Worm (Caenorhabditis elegans): ENCODE measurements around the gene csn-6.
A peak's percentile ranks its signal among the peaks of the same experiment; 100 is the strongest.

csn-6 gene

ce11 chrIV:13334287-13334686, 33.7 kb downstream of the csn-6 start:
- TF ChIP-seq sma-9 (GFP tag; optimal IDR thresholded peaks at IDR 0.05): peak; percentile 34
- no peak for TF ChIP-seq sma-9 (tag; optimal IDR thresholded peaks at IDR 0.05)
- no peak for TF ChIP-seq nhr-10 (tag; optimal IDR thresholded peaks at IDR 0.05)
- no peak for TF ChIP-seq nhr-11 (tag; optimal IDR thresholded peaks at IDR 0.05)
- peak; percentile 53 for TF ChIP-seq nhr-129 (tag; optimal IDR thresholded peaks at IDR 0.05)
- TF ChIP-seq lin-11 (tag; optimal IDR thresholded peaks at IDR 0.05): no peak
- peak; percentile 27 for TF ChIP-seq fos-1 (tag; optimal IDR thresholded peaks at IDR 0.05)
- TF ChIP-seq F13H6.1 (tag; optimal IDR thresholded peaks at IDR 0.05): peak; percentile 23
- TF ChIP-seq nhr-25 (tag; optimal IDR thresholded peaks at IDR 0.05): no peak
- TF ChIP-seq lin-39 (tag; optimal IDR thresholded peaks at IDR 0.05): no peak
- TF ChIP-seq Y55F3AM.14 (GFP tag; optimal IDR thresholded peaks at IDR 0.05): no peak

ce11 chrIV:13342555-13342954, 41.9 kb downstream of the csn-6 start, which contains the start of gene W02A2.5:
Gene W02A2.5 (plus strand): TSS chrIV:13342855.
- TF ChIP-seq blmp-1 (tag; optimal IDR thresholded peaks at IDR 0.05; ENCODE audit: insufficient read depth) (no peak), ZK546.5 (tag; optimal IDR thresholded peaks at IDR 0.05) (no peak), snpc-4 (tag; optimal IDR thresholded peaks at IDR 0.05) (no peak), ceh-16 (tag; optimal IDR thresholded peaks at IDR 0.05) (no peak), mbf-1 (tag; optimal IDR thresholded peaks at IDR 0.05) (no peak), unc-39 (tag; optimal IDR thresholded peaks at IDR 0.05) (no peak), lsy-2 (tag; optimal IDR thresholded peaks at IDR 0.05) (no peak), sma-3 (GFP tag; optimal IDR thresholded peaks at IDR 0.05) (no peak), ceh-82 (tag; optimal IDR thresholded peaks at IDR 0.05) (no peak), egl-27 (tag; optimal IDR thresholded peaks at IDR 0.05) (no peak), nhr-237 (tag; optimal IDR thresholded peaks at IDR 0.05) (no peak)

- no peak for TF ChIP-seq blmp-1 (tag; optimal IDR thresholded peaks at IDR 0.05; ENCODE audit: insufficient read depth)
- no peak for TF ChIP-seq lsy-2 (tag; optimal IDR thresholded peaks at IDR 0.05)
- TF ChIP-seq nhr-11 (tag; optimal IDR thresholded peaks at IDR 0.05): no peak
- TF ChIP-seq sma-9 (GFP tag; optimal IDR thresholded peaks at IDR 0.05): peak; percentile 61
- no peak for TF ChIP-seq sma-9 (tag; optimal IDR thresholded peaks at IDR 0.05)
- no peak for TF ChIP-seq nhr-77 (tag; optimal IDR thresholded peaks at IDR 0.05)
- peak; percentile 13 for TF ChIP-seq gmeb-1 (tag; optimal IDR thresholded peaks at IDR 0.05)
- peak; percentile 63 for TF ChIP-seq nhr-129 (tag; optimal IDR thresholded peaks at IDR 0.05)
- peak; percentile 73 for TF ChIP-seq fos-1 (tag; optimal IDR thresholded peaks at IDR 0.05)
- TF ChIP-seq F13H6.1 (tag; optimal IDR thresholded peaks at IDR 0.05): peak; percentile 9
Measured at ce11 chrIV:13346078-13346477, 45.5 kb downstream of the csn-6 start.

- peak; percentile 21 for TF ChIP-seq gmeb-1 (tag; optimal IDR thresholded peaks at IDR 0.05)
- peak; percentile 43 for TF ChIP-seq crh-2 (tag; optimal IDR thresholded peaks at IDR 0.05)
- TF ChIP-seq mab-5 (tag; optimal IDR thresholded peaks at IDR 0.05): no peak
- peak; percentile 30 for TF ChIP-seq nhr-129 (tag; optimal IDR thresholded peaks at IDR 0.05)
- peak; percentile 93 for TF ChIP-seq fos-1 (tag; optimal IDR thresholded peaks at IDR 0.05)
- peak; percentile 74 for TF ChIP-seq sma-9 (GFP tag; optimal IDR thresholded peaks at IDR 0.05)
- no peak for TF ChIP-seq sma-9 (tag; optimal IDR thresholded peaks at IDR 0.05)
Measured at ce11 chrIV:13347232-13347715, 46.6 kb downstream of the csn-6 start, which contains the start of gene W02A2.9. Gene W02A2.9 (plus strand): TSS chrIV:13347665.

ce11 chrIV:13348592-13348991, 48.0 kb downstream of the csn-6 start, which contains the start of gene W02A2.12:
Gene W02A2.12 (minus strand): TSS chrIV:13348831.
- TF ChIP-seq ceh-82 (tag; optimal IDR thresholded peaks at IDR 0.05) (no peak), ama-1 (optimal IDR thresholded peaks at IDR 0.05) (no peak), egl-27 (tag; optimal IDR thresholded peaks at IDR 0.05) (no peak), F13H6.1 (tag; optimal IDR thresholded peaks at IDR 0.05) (no peak), elt-1 (tag; optimal IDR thresholded peaks at IDR 0.05) (no peak), lin-13 (GFP tag; optimal IDR thresholded peaks at IDR 0.05) (no peak), nhr-25 (tag; optimal IDR thresholded peaks at IDR 0.05) (no peak)

All from whole organism, L2 larva.